Worm (Caenorhabditis elegans) whole organism, L4/young adult: ENCODE results near the gene srh-55.

Source experiments
- dao-5 ChIP-seq: sonication (generic microtip); optimal IDR thresholded peaks from 2 replicates; lab custom pipeline; 2016; ENCODE audit warnings: missing genotype, missing genetic modification characterization, moderate library complexity, missing compliant biosample characterization
- him-1 ChIP-seq: sonication (generic microtip); optimal IDR thresholded peaks from 2 replicates; lab custom pipeline; 2016; ENCODE audit warnings: missing genotype, missing genetic modification reagents, missing genetic modification characterization, missing compliant biosample characterization

DNA sequence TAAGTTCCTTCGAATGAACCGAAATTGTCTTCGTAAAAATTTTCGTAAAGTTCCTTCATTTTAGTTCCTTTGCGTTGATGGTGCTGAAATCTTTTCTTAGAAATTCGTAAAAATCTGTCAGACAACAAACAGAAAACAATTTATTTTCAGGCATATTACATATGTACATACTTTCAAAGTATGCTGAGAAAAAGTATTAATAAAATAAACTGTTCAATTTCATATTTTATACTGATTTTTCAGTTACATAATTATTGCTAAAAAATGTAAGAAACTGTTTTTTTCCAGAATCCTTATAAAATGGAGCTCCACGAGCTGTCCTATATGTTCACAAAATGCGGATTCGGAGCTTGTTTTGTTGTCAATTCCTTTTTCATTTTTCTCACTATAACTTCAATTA lies 5.3 kb downstream of the srh-55 start, which contains the start of gene str-45:
- TF ChIP-seq dao-5 (tag; lab: Kevin White, UChicago) (no peak), him-1 (no peak)
